Fruit fly (Drosophila melanogaster) whole organism, prepupa: ENCODE results near the gene Msp300.

ENCODE experiments used
- CG10631 ChIP-seq: fragments of 200-800 bp; sonication (Bioruptor generic); optimal IDR thresholded peaks from 2 replicates; lab custom pipeline; 2016; ENCODE audit warnings: missing biosample characterization, missing genetic modification characterization
- CG10669 ChIP-seq: fragments of 200-800 bp; sonication (Bioruptor generic); optimal IDR thresholded peaks from 3 replicates; lab custom pipeline; 2018; ENCODE audit warnings: missing biosample characterization, mild to moderate bottlenecking, missing genetic modification characterization, moderate library complexity
- CG11294 ChIP-seq: fragments of 200-800 bp; sonication (Bioruptor generic); IDR thresholded peaks from 2 replicates; pipeline ENCODE4 v1.3.6; 2022; ENCODE audit warnings: missing biosample characterization, missing genetic modification characterization
- CG11762 ChIP-seq: fragments of 200-800 bp; sonication (Bioruptor generic); optimal IDR thresholded peaks from 3 replicates; lab custom pipeline; 2016; ENCODE audit warnings: missing biosample characterization, missing genetic modification characterization; ENCODE audit not compliant: insufficient read depth
- CG11902 ChIP-seq: fragments of 200-800 bp; sonication (Bioruptor generic); optimal IDR thresholded peaks from 3 replicates; lab custom pipeline; 2016; ENCODE audit warnings: missing biosample characterization, missing genetic modification characterization
- CG15336 ChIP-seq: fragments of 200-800 bp; sonication (Bioruptor generic); IDR thresholded peaks from 2 replicates; pipeline ENCODE4 v1.3.6; 2022; ENCODE audit warnings: missing biosample characterization, missing genetic modification characterization
- CG16779 ChIP-seq: fragments of 200-800 bp; sonication (Bioruptor generic); optimal IDR thresholded peaks from 3 replicates; lab custom pipeline; 2017; ENCODE audit warnings: missing biosample characterization, mild to moderate bottlenecking, missing genetic modification characterization
- CG3032 ChIP-seq: fragments of 200-800 bp; optimal IDR thresholded peaks from 2 replicates; lab custom pipeline; 2019; ENCODE audit warnings: missing biosample characterization, mild to moderate bottlenecking, missing genetic modification characterization, moderate library complexity
- CG31627 ChIP-seq: fragments of 200-800 bp; sonication (Bioruptor generic); optimal IDR thresholded peaks from 3 replicates; lab custom pipeline; 2016; ENCODE audit warnings: missing biosample characterization, missing genetic modification characterization
- CG32006 ChIP-seq: fragments of 200-800 bp; sonication (Bioruptor generic); optimal IDR thresholded peaks from 3 replicates; lab custom pipeline; 2017; ENCODE audit warnings: missing biosample characterization, mild to moderate bottlenecking, missing genetic modification characterization
- CG34406 ChIP-seq: fragments of 200-800 bp; sonication (Bioruptor generic); optimal IDR thresholded peaks from 3 replicates; lab custom pipeline; 2016; ENCODE audit warnings: missing biosample characterization, missing genetic modification characterization
- CG3919 ChIP-seq: fragments of 200-800 bp; sonication (Bioruptor generic); optimal IDR thresholded peaks from 3 replicates; lab custom pipeline; 2016; ENCODE audit warnings: missing biosample characterization, missing genetic modification characterization
- CG6163 ChIP-seq: fragments of 200-800 bp; sonication (Bioruptor generic); IDR thresholded peaks from 3 replicates; pipeline ENCODE4 v1.3.6; 2022; ENCODE audit warnings: missing biosample characterization, missing genetic modification characterization
- CG6792 ChIP-seq: fragments of 200-800 bp; sonication (Bioruptor generic); optimal IDR thresholded peaks from 3 replicates; lab custom pipeline; 2016; ENCODE audit warnings: missing biosample characterization, missing genetic modification characterization
- CG6808 ChIP-seq: fragments of 200-800 bp; sonication (Bioruptor generic); optimal IDR thresholded peaks from 3 replicates; lab custom pipeline; 2017; ENCODE audit warnings: missing biosample characterization, missing genetic modification characterization, mild to moderate bottlenecking, moderate library complexity, missing genetic modification reagents
- CG7368 ChIP-seq: fragments of 200-800 bp; sonication (Bioruptor generic); optimal IDR thresholded peaks from 3 replicates; lab custom pipeline; 2016; ENCODE audit warnings: missing biosample characterization, missing genetic modification characterization
- CG8119 ChIP-seq: fragments of 200-800 bp; sonication (Bioruptor generic); IDR thresholded peaks from 3 replicates; pipeline ENCODE4 v1.3.6; 2022; ENCODE audit warnings: missing biosample characterization, missing genetic modification characterization
- CG8319 ChIP-seq: fragments of 200-800 bp; sonication (Bioruptor generic); optimal IDR thresholded peaks from 3 replicates; lab custom pipeline; 2016; ENCODE audit warnings: missing biosample characterization, missing genetic modification characterization
- CG8632 ChIP-seq: fragments of 200-800 bp; sonication (Bioruptor generic); optimal IDR thresholded peaks from 3 replicates; lab custom pipeline; 2016; ENCODE audit warnings: missing biosample characterization, missing genetic modification characterization
- Eip78C ChIP-seq: fragments of 200-800 bp; sonication (Bioruptor generic); peaks from one replicate; lab custom pipeline; 2016; ENCODE audit warnings: missing biosample characterization, missing genetic modification characterization
- Eip93F ChIP-seq: fragments of 200-800 bp; sonication (Bioruptor generic); optimal IDR thresholded peaks from 2 replicates; lab custom pipeline; 2016; ENCODE audit warnings: missing biosample characterization, mild to moderate bottlenecking, missing genetic modification characterization
- Ets21C ChIP-seq: fragments of 200-800 bp; sonication (Bioruptor generic); optimal IDR thresholded peaks from 3 replicates; lab custom pipeline; 2016; ENCODE audit warnings: missing biosample characterization, missing genetic modification characterization
- Ets96B ChIP-seq: fragments of 200-800 bp; optimal IDR thresholded peaks from 2 replicates; lab custom pipeline; 2019; ENCODE audit warnings: missing biosample characterization, mild to moderate bottlenecking, missing genetic modification characterization, moderate library complexity
- Hr38 ChIP-seq: sonication (Bioruptor generic); optimal IDR thresholded peaks from 2 replicates; lab custom pipeline; 2016; ENCODE audit warnings: missing biosample characterization, missing genetic modification characterization
- Hr39 ChIP-seq: fragments of 200-800 bp; sonication (Bioruptor generic); optimal IDR thresholded peaks from 2 replicates; lab custom pipeline; 2016; ENCODE audit warnings: missing biosample characterization, missing genetic modification characterization
- Met ChIP-seq: fragments of 200-800 bp; sonication (Bioruptor generic); optimal IDR thresholded peaks from 3 replicates; lab custom pipeline; 2016; ENCODE audit warnings: missing biosample characterization, missing genetic modification characterization
- OdsH ChIP-seq: fragments of 200-800 bp; sonication (Bioruptor generic); optimal IDR thresholded peaks from 3 replicates; lab custom pipeline; 2016; ENCODE audit warnings: missing biosample characterization, missing genetic modification characterization
- Smox ChIP-seq: fragments of 200-800 bp; sonication (Bioruptor generic); optimal IDR thresholded peaks from 3 replicates; lab custom pipeline; 2016; ENCODE audit warnings: missing biosample characterization, missing genetic modification characterization
- Sox102F ChIP-seq: fragments of 200-800 bp; sonication (Bioruptor generic); optimal IDR thresholded peaks from 2 replicates; lab custom pipeline; 2016; ENCODE audit warnings: missing biosample characterization, mild to moderate bottlenecking, missing genetic modification characterization
- Sox14 ChIP-seq: fragments of 200-800 bp; sonication (Bioruptor generic); optimal IDR thresholded peaks from 3 replicates; lab custom pipeline; 2016; ENCODE audit warnings: missing biosample characterization, missing genetic modification characterization
- Sox15 ChIP-seq: fragments of 200-800 bp; sonication (Bioruptor generic); optimal IDR thresholded peaks from 3 replicates; lab custom pipeline; 2016; ENCODE audit warnings: missing biosample characterization, missing genetic modification characterization
- achi ChIP-seq: fragments of 200-800 bp; sonication (Bioruptor generic); optimal IDR thresholded peaks from 3 replicates; lab custom pipeline; 2016; ENCODE audit warnings: missing biosample characterization, missing genetic modification characterization
- eg ChIP-seq: fragments of 200-800 bp; sonication (Bioruptor generic); IDR thresholded peaks from 3 replicates; pipeline ENCODE4 v1.3.6; 2022; ENCODE audit warnings: missing biosample characterization, missing genetic modification characterization
- fd85E ChIP-seq: fragments of 200-800 bp; sonication (Bioruptor generic); optimal IDR thresholded peaks from 3 replicates; lab custom pipeline; 2016; ENCODE audit warnings: missing biosample characterization, missing genetic modification characterization
- lz ChIP-seq: fragments of 200-800 bp; sonication (Bioruptor generic); optimal IDR thresholded peaks from 3 replicates; lab custom pipeline; 2016; ENCODE audit warnings: missing biosample characterization, missing genetic modification characterization
- net ChIP-seq: fragments of 200-800 bp; sonication (Bioruptor generic); optimal IDR thresholded peaks from 3 replicates; lab custom pipeline; 2016; ENCODE audit warnings: missing biosample characterization, missing genetic modification characterization
- salr ChIP-seq, 2 experiments: fragments of 200-800 bp; sonication (Bioruptor generic); optimal IDR thresholded peaks; 3 replicates each; lab custom pipeline; 2016 to 2018; ENCODE audit warnings: missing biosample characterization in 2 of 2, missing genetic modification characterization in 2 of 2, mild to moderate bottlenecking in 1 of 2
- spab ChIP-seq: fragments of 200-800 bp; sonication (Bioruptor generic); optimal IDR thresholded peaks from 2 replicates; lab custom pipeline; 2017; ENCODE audit warnings: missing biosample characterization, mild to moderate bottlenecking, missing genetic modification characterization, missing genetic modification reagents
- ss ChIP-seq, 2 experiments: fragments of 200-800 bp; sonication (Bioruptor generic); optimal IDR thresholded peaks; 2 replicates in 1 of 2; 3 replicates in 1 of 2; lab custom pipeline; 2017 to 2018; ENCODE audit warnings: mild to moderate bottlenecking in 2 of 2, missing biosample characterization in 2 of 2, missing genetic modification characterization in 2 of 2, moderate library complexity in 1 of 2
- svp ChIP-seq: fragments of 200-800 bp; sonication (Bioruptor generic); peaks from one replicate; lab custom pipeline; 2016; ENCODE audit warnings: missing biosample characterization, missing genetic modification characterization
- topi ChIP-seq: fragments of 200-800 bp; sonication (Bioruptor generic); optimal IDR thresholded peaks from 3 replicates; lab custom pipeline; 2016; ENCODE audit warnings: missing biosample characterization, missing genetic modification characterization
- vri ChIP-seq: fragments of 200-800 bp; sonication (Bioruptor generic); optimal IDR thresholded peaks from 3 replicates; lab custom pipeline; 2016; ENCODE audit warnings: missing biosample characterization, mild to moderate bottlenecking, missing genetic modification characterization

Msp300 gene

DNA sequence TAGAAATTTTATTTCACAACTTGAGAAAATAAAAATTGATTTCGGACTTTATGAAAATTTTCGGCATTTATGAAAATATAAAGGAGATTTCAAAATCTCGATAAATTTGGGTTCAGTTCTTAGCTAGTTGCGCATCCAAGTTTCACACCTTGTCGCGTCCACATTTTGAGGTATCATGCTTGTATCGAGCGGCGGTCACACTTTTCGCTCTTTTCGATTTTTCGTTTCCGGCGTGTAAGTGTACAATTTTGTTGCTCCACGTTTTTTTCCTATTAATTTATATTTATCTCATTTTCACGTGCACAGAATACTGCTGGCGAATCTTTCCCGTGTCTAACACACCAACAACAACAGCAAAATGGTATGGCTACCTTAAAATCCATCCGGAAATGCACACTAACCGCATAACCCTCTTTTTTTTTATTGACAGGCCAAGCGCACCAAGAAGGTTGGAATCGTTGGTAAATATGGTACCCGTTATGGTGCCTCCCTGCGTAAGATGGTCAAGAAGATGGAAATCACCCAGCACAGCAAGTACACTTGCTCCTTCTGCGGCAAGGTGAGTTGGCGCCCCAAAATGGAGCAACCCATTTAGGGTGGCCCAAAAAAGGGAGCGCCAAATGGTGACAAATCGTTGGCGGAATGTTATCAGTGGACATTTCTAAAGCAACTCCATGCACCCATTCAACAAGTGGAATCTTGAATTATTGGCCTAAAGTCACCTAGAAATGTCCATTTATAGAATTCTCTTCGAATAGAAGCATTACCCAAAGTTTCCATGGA lies 29.7 kb upstream of the Msp300 start, which contains the start of gene RpL37A (continued):
- peak; percentile 27 for TF ChIP-seq CG8632
- TF ChIP-seq Ets96B (tag; lab: Kevin White, UChicago) = no peak
- TF ChIP-seq salr (GFP tag; optimal IDR thresholded peaks at IDR 0.05; lab: Kevin White, UChicago) = peak in 1 of 2 experiments; percentile 47
- TF ChIP-seq Eip78C (GFP tag; lab: Kevin White, UChicago) = peak; percentile 92
- TF ChIP-seq CG3919 = peak; percentile 84
- peak; percentile 53 for TF ChIP-seq achi
- no peak for TF ChIP-seq CG15336 (GFP tag; lab: Robert Waterston, UW)
- peak; percentile 52 for TF ChIP-seq lz
- TF ChIP-seq CG11294 = peak; percentile 7; the same call in 1 of the 2 replicates
- no peak; the same call in 2 of the 3 replicates for TF ChIP-seq eg (GFP tag; lab: Robert Waterston, UW)
- peak; percentile 42 for TF ChIP-seq CG8319 (GFP tag; lab: Kevin White, UChicago)
- TF ChIP-seq net (GFP tag; lab: Kevin White, UChicago) = peak; percentile 79
- peak; percentile 68 for TF ChIP-seq CG34406
- peak; percentile 49 for TF ChIP-seq CG6792 (GFP tag; lab: Kevin White, UChicago)
- TF ChIP-seq CG31627 (GFP tag; lab: Kevin White, UChicago) = peak; percentile 61
- TF ChIP-seq Smox (GFP tag; lab: Kevin White, UChicago) = no peak
- TF ChIP-seq CG10631 = no peak
- peak; percentile 33 for TF ChIP-seq Sox14 (GFP tag; lab: Kevin White, UChicago)
- peak; percentile 46 for TF ChIP-seq CG7368
- no peak for TF ChIP-seq CG11762
- TF ChIP-seq vri (GFP tag; lab: Kevin White, UChicago) = peak; percentile 56
- peak; percentile 40 for TF ChIP-seq OdsH
- peak; percentile 85 for TF ChIP-seq CG6163 (GFP tag; lab: Robert Waterston, UW)
- peak; percentile 60 for TF ChIP-seq Hr39 (GFP tag; lab: Kevin White, UChicago)
- TF ChIP-seq Ets21C (GFP tag; lab: Kevin White, UChicago) = no peak
- peak; percentile 75 for TF ChIP-seq Sox102F (GFP tag; lab: Kevin White, UChicago)
- TF ChIP-seq ss (GFP tag; optimal IDR thresholded peaks at IDR 0.05; lab: Kevin White, UChicago) = peak; percentile 59 to 81
- peak; percentile 82 for TF ChIP-seq topi
- TF ChIP-seq, all 60 proteins: peak for 37

DNA sequence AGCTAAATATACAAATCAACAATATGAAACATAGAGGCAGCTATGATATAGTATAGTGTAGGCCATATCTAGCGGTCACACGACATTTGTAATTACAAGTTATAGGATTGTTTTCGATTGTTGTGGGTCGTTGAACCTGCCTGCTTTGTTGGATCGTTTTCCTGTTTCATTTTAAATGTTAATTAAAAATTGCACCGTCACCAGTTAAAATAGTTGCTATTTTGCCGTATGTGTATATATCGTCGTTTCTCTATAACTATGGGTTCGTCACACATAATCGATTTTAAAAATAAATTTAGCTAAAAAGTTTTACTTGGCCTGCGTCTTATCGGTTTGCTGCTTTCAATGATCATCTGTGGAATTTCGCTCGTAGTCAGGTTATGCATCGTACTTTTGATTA lies 28.3 kb upstream of the Msp300 start:
- TF ChIP-seq Eip78C (GFP tag; lab: Kevin White, UChicago) (peak; percentile 26), Hr38 (no peak), CG11762 (no peak), eg (GFP tag; lab: Robert Waterston, UW) (no peak), CG10669 (GFP tag; lab: Kevin White, UChicago) (no peak), Eip93F (GFP tag; lab: Kevin White, UChicago) (no peak), Sox102F (GFP tag; lab: Kevin White, UChicago) (no peak), CG8119 (no peak)

- TF ChIP-seq Ets21C (GFP tag; lab: Kevin White, UChicago) (no peak), CG32006 (GFP tag; lab: Kevin White, UChicago) (no peak), eg (GFP tag; lab: Robert Waterston, UW) (no peak), Sox15 (GFP tag; lab: Kevin White, UChicago) (no peak), CG8319 (GFP tag; lab: Kevin White, UChicago) (no peak), Met (GFP tag; lab: Kevin White, UChicago) (no peak), CG11902 (GFP tag; lab: Kevin White, UChicago) (no peak), CG16779 (tag; lab: Kevin White, UChicago) (no peak), spab (GFP tag; lab: Kevin White, UChicago) (no peak), CG8119 (no peak), salr (GFP tag; optimal IDR thresholded peaks at IDR 0.05; lab: Kevin White, UChicago) (no peak), CG10631 (no peak), ss (GFP tag; optimal IDR thresholded peaks at IDR 0.05; lab: Kevin White, UChicago) (no peak), CG3032 (tag; lab: Kevin White, UChicago) (no peak), fd85E (no peak), CG6808 (GFP tag; lab: Kevin White, UChicago) (no peak), CG7368 (no peak), topi (no peak), svp (no peak)
- TF ChIP-seq, all 60 proteins: peak for 0
Measured at dm6 chr2L:5079200-5079599, 21.5 kb upstream of the Msp300 start.
